Worm (Caenorhabditis elegans): Measurements from ENCODE around the gene dmd-9.

DNA sequence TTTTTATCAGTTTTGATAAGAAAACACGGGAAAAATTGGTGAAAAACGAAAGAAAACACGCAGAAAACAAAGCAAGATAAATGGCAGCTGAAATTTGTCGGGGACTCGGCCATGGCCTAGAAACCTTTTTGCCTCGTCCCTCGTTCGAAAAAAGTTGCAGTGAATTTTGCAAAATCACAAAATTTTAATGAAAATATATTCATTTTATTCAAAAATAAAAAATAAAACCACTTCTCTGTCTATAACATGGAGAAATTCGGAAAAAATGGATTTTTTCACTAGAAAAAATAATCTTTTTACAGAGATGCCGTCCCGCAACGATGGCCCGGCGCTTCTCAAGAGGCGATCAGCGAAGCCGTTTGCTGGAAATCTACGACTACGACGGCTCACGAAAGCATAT is 32.2 kb downstream of the dmd-9 start, which contains the start of gene Y67D8A.2:
- TF ChIP-seq egl-27 (tag; optimal IDR thresholded peaks at IDR 0.05) (no peak), ama-1 (optimal IDR thresholded peaks at IDR 0.05) (no peak), elt-3 (tag; optimal IDR thresholded peaks at IDR 0.05) (no peak), lin-13 (GFP tag; optimal IDR thresholded peaks at IDR 0.05) (no peak)

Data from whole organism, L2 larva.